Worm (Caenorhabditis elegans) whole organism, L4/young adult: ENCODE measurements around the gene saeg-2.

Source experiments
- dao-5 ChIP-seq: sonication (generic microtip); optimal IDR thresholded peaks from 2 replicates; lab custom pipeline; 2016; ENCODE audit warnings: missing genotype, missing genetic modification characterization, moderate library complexity, missing compliant biosample characterization
- him-1 ChIP-seq: sonication (generic microtip); optimal IDR thresholded peaks from 2 replicates; lab custom pipeline; 2016; ENCODE audit warnings: missing genotype, missing genetic modification reagents, missing genetic modification characterization, missing compliant biosample characterization

DNA sequence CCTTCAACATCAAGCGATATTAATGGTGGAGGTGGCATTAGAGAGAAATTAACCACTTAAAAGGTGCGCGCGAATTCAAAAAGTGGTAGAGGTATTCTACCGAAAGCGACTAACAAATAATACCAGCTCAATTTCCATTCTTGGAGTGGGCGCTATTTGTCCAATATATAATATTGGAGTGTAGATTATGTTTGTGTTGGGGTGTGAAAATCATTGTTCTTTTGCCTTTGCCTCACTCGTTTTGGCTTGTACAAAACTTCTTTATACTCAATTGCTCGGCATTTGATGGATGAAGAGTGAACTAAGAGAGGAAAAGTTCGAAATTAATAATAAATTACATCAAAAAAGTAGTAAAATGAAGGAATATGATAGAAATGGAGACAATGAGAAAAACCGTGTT, 9.0 kb upstream of the saeg-2 start, which contains the start of gene T23G5.3:
- no peak for TF ChIP-seq dao-5 (tag; lab: Kevin White, UChicago)
- TF ChIP-seq him-1 (tag; lab: Kevin White, UChicago): no peak
